Fruit fly (Drosophila melanogaster): ENCODE data around the gene snf.

The snf gene

dm6 chrX:5285835-5286234 is 23.2 kb upstream of the snf start (continued):
- TF ChIP-seq scrt (GFP tag; optimal IDR thresholded peaks at IDR 0.05): peak; percentile 20
- peak; percentile 59 for TF ChIP-seq caup (GFP tag; optimal IDR thresholded peaks at IDR 0.05; ENCODE audit: severe bottlenecking)
- TF ChIP-seq Hr78 (GFP tag; optimal IDR thresholded peaks at IDR 0.05): no peak
- no peak for TF ChIP-seq CG15479 (GFP tag; optimal IDR thresholded peaks at IDR 0.05)
- TF ChIP-seq Meics (GFP tag; optimal IDR thresholded peaks at IDR 0.05): peak; percentile 54
- TF ChIP-seq Rfx (GFP tag; IDR thresholded peaks at IDR 0.05): peak; percentile 64
- peak; percentile 3 for TF ChIP-seq CG30431 (GFP tag; optimal IDR thresholded peaks at IDR 0.05)
- peak; percentile 41 for TF ChIP-seq CG9817 (tag; optimal IDR thresholded peaks at IDR 0.05)
- TF ChIP-seq CG14667 (GFP tag; IDR thresholded peaks at IDR 0.05): 0 out of 2 replicates have a peak, but pooled peaks have one; percentile 16
- no peak for TF ChIP-seq TFAM (GFP tag; optimal IDR thresholded peaks at IDR 0.05)
- peak; percentile 65 for TF ChIP-seq phol (tag; optimal IDR thresholded peaks at IDR 0.05)
- peak; percentile 44 for TF ChIP-seq mam (GFP tag; optimal IDR thresholded peaks at IDR 0.05)
- no peak for TF ChIP-seq CG4707 (GFP tag; optimal IDR thresholded peaks at IDR 0.05)
- TF ChIP-seq Fer2 (tag; optimal IDR thresholded peaks at IDR 0.05): peak; percentile 39
- TF ChIP-seq CG10431 (GFP tag; optimal IDR thresholded peaks at IDR 0.05): no peak
- TF ChIP-seq sna (GFP tag; IDR thresholded peaks at IDR 0.05; ENCODE audit: partially characterized antibody): no peak
- peak; percentile 42 for TF ChIP-seq Neu2 (GFP tag; optimal IDR thresholded peaks at IDR 0.05; ENCODE audit: borderline replicate concordance)
- TF ChIP-seq CG9932 (GFP tag; IDR thresholded peaks at IDR 0.05): peak; percentile 35
- TF ChIP-seq prd (optimal IDR thresholded peaks at IDR 0.05): no peak
- TF ChIP-seq prd (GFP tag; IDR thresholded peaks at IDR 0.05): peak; percentile 68
- no peak for TF ChIP-seq fu2 (GFP tag; optimal IDR thresholded peaks at IDR 0.05)
- TF ChIP-seq trem (tag; optimal IDR thresholded peaks at IDR 0.05): peak; percentile 46
- 0 out of 2 replicates have a peak, but pooled peaks have one; percentile 15 for TF ChIP-seq CG32532 (GFP tag; IDR thresholded peaks at IDR 0.05)
- TF ChIP-seq ind (GFP tag; optimal IDR thresholded peaks at IDR 0.05): peak; percentile 58
- no peak for TF ChIP-seq tll (GFP tag; optimal IDR thresholded peaks at IDR 0.05)
- TF ChIP-seq eve (GFP tag; optimal IDR thresholded peaks at IDR 0.05): peak in 1 of 2 experiments; percentile 46
- peak; percentile 26 for TF ChIP-seq nerfin-1 (tag; optimal IDR thresholded peaks at IDR 0.05)
- TF ChIP-seq CG17328 (GFP tag; IDR thresholded peaks at IDR 0.05): peak; percentile 37
- no peak for TF ChIP-seq trh (GFP tag; optimal IDR thresholded peaks at IDR 0.05)
- peak; percentile 33 for TF ChIP-seq btn (GFP tag; optimal IDR thresholded peaks at IDR 0.05)
- no peak for TF ChIP-seq NC2β (GFP tag; optimal IDR thresholded peaks at IDR 0.05)
- TF ChIP-seq pnt (GFP tag; optimal IDR thresholded peaks at IDR 0.05): peak; percentile 13
- TF ChIP-seq CG1233 (GFP tag; optimal IDR thresholded peaks at IDR 0.05): peak; percentile 41
- TF ChIP-seq hb (GFP tag; IDR thresholded peaks at IDR 0.05; ENCODE audit: partially characterized antibody): no peak
- no peak for TF ChIP-seq CG7745 (tag; optimal IDR thresholded peaks at IDR 0.05)
- peak; percentile 18 for TF ChIP-seq Sry-δ (GFP tag; optimal IDR thresholded peaks at IDR 0.05)
- peak; percentile 79 for TF ChIP-seq lab (GFP tag; optimal IDR thresholded peaks at IDR 0.05)
- no peak for TF ChIP-seq Six4 (GFP tag; optimal IDR thresholded peaks at IDR 0.05)
- TF ChIP-seq Max (GFP tag; optimal IDR thresholded peaks at IDR 0.05): peak; percentile 9

DNA sequence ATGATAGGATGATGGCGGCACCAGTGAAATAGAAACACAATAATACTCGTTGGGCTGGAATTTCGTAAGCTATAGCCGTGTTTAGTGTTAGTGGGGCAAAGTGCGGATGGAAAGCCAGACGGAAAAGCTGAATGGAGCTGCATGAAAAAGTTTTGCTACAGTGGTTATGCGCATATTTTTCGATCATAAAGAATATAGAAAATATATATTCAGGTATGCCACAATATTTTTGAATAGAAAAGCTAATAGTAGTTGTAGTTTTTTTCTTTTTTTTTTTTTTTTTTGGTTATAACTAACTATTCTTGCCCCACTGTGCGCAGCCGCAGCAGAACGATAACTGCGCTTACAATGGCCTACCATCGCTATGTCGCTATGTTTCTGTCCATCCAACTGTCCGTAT is 22.5 kb upstream of the snf start:
- TF ChIP-seq kay (GFP tag; optimal IDR thresholded peaks at IDR 0.05) (no peak), CG34422 (GFP tag; IDR thresholded peaks at IDR 0.05) (0 out of 3 replicates have a peak, but pooled peaks have one; percentile 27), sim (GFP tag; IDR thresholded peaks at IDR 0.05) (no peak), Xrp1 (GFP tag; IDR thresholded peaks at IDR 0.05) (0 out of 2 replicates have a peak, but pooled peaks have one; percentile 12), Mad (GFP tag; optimal IDR thresholded peaks at IDR 0.05) (no peak), Ptx1 (GFP tag; IDR thresholded peaks at IDR 0.05) (0 out of 2 replicates have a peak, but pooled peaks have one; percentile 17), Antp (GFP tag; optimal IDR thresholded peaks at IDR 0.05) (no peak), slp2 (GFP tag; optimal IDR thresholded peaks at IDR 0.05) (no peak), corto (GFP tag; optimal IDR thresholded peaks at IDR 0.05) (no peak), CG9727 (GFP tag; optimal IDR thresholded peaks at IDR 0.05) (no peak), hb (GFP tag; IDR thresholded peaks at IDR 0.05; ENCODE audit: partially characterized antibody) (no peak), CG10431 (GFP tag; optimal IDR thresholded peaks at IDR 0.05) (no peak), CG6791 (GFP tag; IDR thresholded peaks at IDR 0.05; ENCODE audit: partially characterized antibody) (no peak), CG11723 (GFP tag; optimal IDR thresholded peaks at IDR 0.05) (no peak), nom (GFP tag; optimal IDR thresholded peaks at IDR 0.05) (no peak)

Measured in whole organism, embryonic.